Fruit fly (Drosophila melanogaster): Measurements from ENCODE around the gene CG18428.

DNA sequence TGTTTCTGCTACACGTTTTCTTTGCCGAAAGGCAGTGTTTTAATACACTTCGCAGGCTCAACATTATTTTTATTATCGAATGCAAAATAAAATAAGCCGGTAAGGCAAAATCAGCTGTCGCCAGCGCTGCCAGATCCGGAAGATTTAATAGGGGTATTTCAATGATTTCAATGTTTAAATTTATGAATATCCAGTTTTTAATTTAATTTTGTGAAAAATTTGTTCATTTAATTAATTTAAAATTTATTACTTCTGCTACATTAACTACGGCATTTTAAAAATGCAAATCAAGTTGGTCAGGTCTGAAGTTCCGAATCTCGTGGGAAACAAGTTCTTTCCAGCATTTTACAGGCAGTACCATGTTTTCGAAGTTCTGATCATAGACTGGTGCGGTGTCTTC lies 39.7 kb downstream of the CG18428 start, which contains the start of gene Slimp:
- TF ChIP-seq CG8478 (optimal IDR thresholded peaks at IDR 0.05) (no peak), CTCF (optimal IDR thresholded peaks at IDR 0.05) (no peak)
